Fruit fly (Drosophila melanogaster): ENCODE results near the gene CG33985.

The CG33985 gene

DNA sequence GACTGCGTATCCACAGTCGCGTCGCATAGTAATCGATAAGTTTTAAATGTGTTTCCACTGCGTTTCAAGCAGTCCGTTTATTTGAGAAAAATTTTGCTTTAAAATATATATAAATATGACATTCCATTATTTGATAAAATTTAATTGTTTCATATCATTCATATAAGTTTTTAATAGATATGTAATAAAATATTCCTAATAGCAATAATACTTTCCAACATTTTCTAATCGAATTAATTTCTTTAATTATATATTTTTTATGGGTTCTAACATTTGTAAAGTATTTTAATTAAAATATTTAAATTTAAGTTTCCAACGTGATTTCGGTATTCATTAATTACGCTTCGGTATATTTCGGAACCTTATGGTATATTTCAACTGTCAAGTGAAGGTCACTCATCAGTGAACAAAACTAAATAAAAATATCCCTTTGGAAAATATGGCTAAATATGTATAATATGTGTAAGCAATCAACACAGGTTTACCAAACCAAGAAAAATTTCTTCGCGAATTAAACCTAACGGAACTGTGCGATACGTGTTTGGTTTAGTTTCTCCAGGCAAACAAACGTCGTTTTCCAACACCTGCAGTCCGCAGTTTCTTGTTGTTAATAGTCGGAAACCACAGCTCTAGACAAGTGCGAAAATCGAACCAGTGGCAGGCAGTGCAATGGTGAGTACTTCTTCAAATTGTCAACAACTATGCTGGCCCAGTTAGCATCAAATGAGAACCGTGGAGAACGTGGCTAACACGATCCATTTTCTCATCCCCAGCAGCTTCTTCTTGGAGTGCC, 36.6 kb upstream of the CG33985 start, which contains the start of the genes CG7739 and SCCRO (continued):
- TF ChIP-seq Sry-β (GFP tag; optimal IDR thresholded peaks at IDR 0.05), result no peak
- TF ChIP-seq CG10321 (GFP tag; IDR thresholded peaks at IDR 0.05), result no peak
- no peak for TF ChIP-seq NK7.1 (GFP tag; optimal IDR thresholded peaks at IDR 0.05)
- TF ChIP-seq pnt (GFP tag; optimal IDR thresholded peaks at IDR 0.05), result no peak
- peak; percentile 59 for TF ChIP-seq unc-4 (GFP tag; IDR thresholded peaks at IDR 0.05; ENCODE audit: partially characterized antibody)
- peak; percentile 35; the same call in 1 of the 2 replicates for TF ChIP-seq esg (GFP tag; conservative IDR thresholded peaks at IDR 0.05)
- TF ChIP-seq emc (GFP tag; optimal IDR thresholded peaks at IDR 0.05), result no peak
- no peak for TF ChIP-seq peb (GFP tag; IDR thresholded peaks at IDR 0.05)
- peak; percentile 50 for TF ChIP-seq dmrt11E (tag; optimal IDR thresholded peaks at IDR 0.05)
- peak; percentile 5 for TF ChIP-seq cato (GFP tag; optimal IDR thresholded peaks at IDR 0.05; ENCODE audit: borderline replicate concordance)
- no peak for TF ChIP-seq CG5180 (GFP tag; optimal IDR thresholded peaks at IDR 0.05)
- no peak for TF ChIP-seq chif (GFP tag; optimal IDR thresholded peaks at IDR 0.05)
- TF ChIP-seq btn (GFP tag; optimal IDR thresholded peaks at IDR 0.05), result no peak
- peak; percentile 68 for TF ChIP-seq Abd-B (GFP tag; optimal IDR thresholded peaks at IDR 0.05)
- TF ChIP-seq TFAM (GFP tag; optimal IDR thresholded peaks at IDR 0.05), result no peak
- TF ChIP-seq Atf-2 (GFP tag; optimal IDR thresholded peaks at IDR 0.05), result no peak
- no peak for TF ChIP-seq org-1 (GFP tag; optimal IDR thresholded peaks at IDR 0.05)
- TF ChIP-seq H15 (GFP tag; IDR thresholded peaks at IDR 0.05), result no peak
- no peak for TF ChIP-seq crc (GFP tag; optimal IDR thresholded peaks at IDR 0.05)
- TF ChIP-seq croc (GFP tag; conservative IDR thresholded peaks at IDR 0.05), result no peak
- no peak for TF ChIP-seq pb (GFP tag; optimal IDR thresholded peaks at IDR 0.05)
- peak; percentile 19 for TF ChIP-seq Dad (GFP tag; optimal IDR thresholded peaks at IDR 0.05)
- no peak for TF ChIP-seq CG42726 (GFP tag; IDR thresholded peaks at IDR 0.05; ENCODE audit: partially characterized antibody)
- TF ChIP-seq Atf6 (GFP tag; IDR thresholded peaks at IDR 0.05), result peak; percentile 60; the same call in 1 of the 2 replicates
- peak; percentile 40 for TF ChIP-seq CG2120 (GFP tag; optimal IDR thresholded peaks at IDR 0.05)
- TF ChIP-seq prd (optimal IDR thresholded peaks at IDR 0.05), result no peak
- peak; percentile 51; the same call in 1 of the 3 replicates for TF ChIP-seq prd (GFP tag; IDR thresholded peaks at IDR 0.05)
- TF ChIP-seq kah (GFP tag; optimal IDR thresholded peaks at IDR 0.05), result no peak
- peak; percentile 74 for TF ChIP-seq CoRest (tag; optimal IDR thresholded peaks at IDR 0.05)
- TF ChIP-seq tup (GFP tag; optimal IDR thresholded peaks at IDR 0.05), result peak; percentile 24
- TF ChIP-seq CG13624 (GFP tag; optimal IDR thresholded peaks at IDR 0.05), result peak; percentile 40
- no peak for TF ChIP-seq Mrtf (GFP tag; IDR thresholded peaks at IDR 0.05)
- TF ChIP-seq ab (GFP tag; optimal IDR thresholded peaks at IDR 0.05), result no peak
- no peak for TF ChIP-seq D19B (GFP tag; optimal IDR thresholded peaks at IDR 0.05)
- peak; percentile 8; the same call in 1 of the 2 replicates for TF ChIP-seq ham (GFP tag; IDR thresholded peaks at IDR 0.05)
- TF ChIP-seq D19A (tag; optimal IDR thresholded peaks at IDR 0.05), result peak; percentile 47
- TF ChIP-seq pan (optimal IDR thresholded peaks at IDR 0.05), result no peak
- TF ChIP-seq pan (GFP tag; optimal IDR thresholded peaks at IDR 0.05 in 1 of 2, IDR thresholded peaks at IDR 0.05 in 1 of 2), result peak in 1 of 2 experiments; percentile 85
- TF ChIP-seq CG9932 (GFP tag; IDR thresholded peaks at IDR 0.05), result peak; percentile 81
- no peak for TF ChIP-seq Doc2 (GFP tag; IDR thresholded peaks at IDR 0.05)
- no peak for TF ChIP-seq CG8478 (optimal IDR thresholded peaks at IDR 0.05)
- TF ChIP-seq mld (GFP tag; IDR thresholded peaks at IDR 0.05; ENCODE audit: partially characterized antibody), result no peak
- TF ChIP-seq CG14667 (GFP tag; IDR thresholded peaks at IDR 0.05), result 0 out of 2 replicates have a peak, but pooled peaks have one; percentile 15
- TF ChIP-seq CG18764 (GFP tag; optimal IDR thresholded peaks at IDR 0.05), result peak; percentile 36
- no peak for TF ChIP-seq shn (GFP tag; optimal IDR thresholded peaks at IDR 0.05)
- TF ChIP-seq CG7357 (GFP tag; IDR thresholded peaks at IDR 0.05), result peak; percentile 93
- no peak for TF ChIP-seq usp (GFP tag; optimal IDR thresholded peaks at IDR 0.05)
- TF ChIP-seq Bgb (GFP tag; IDR thresholded peaks at IDR 0.05; ENCODE audit: partially characterized antibody), result no peak
- TF ChIP-seq stwl (tag; optimal IDR thresholded peaks at IDR 0.05), result peak; percentile 33
- TF ChIP-seq cas (GFP tag; IDR thresholded peaks at IDR 0.05), result peak; percentile 78
- TF ChIP-seq CG14441 (GFP tag; IDR thresholded peaks at IDR 0.05), result peak; percentile 71

Data from whole organism, embryonic.